Fruit fly (Drosophila melanogaster) whole organism, embryonic: Measurements from ENCODE around the gene Torsin.

Experiments used
- Antp ChIP-seq: fragments of 200-800 bp; sonication (Bioruptor generic); optimal IDR thresholded peaks from 3 replicates; lab custom pipeline; 2016; ENCODE audit warnings: missing biosample characterization, missing genetic modification characterization
- CG10543 ChIP-seq: fragments of 200-800 bp; sonication (Bioruptor generic); optimal IDR thresholded peaks from 3 replicates; lab custom pipeline; 2017; ENCODE audit warnings: missing biosample characterization, mild to moderate bottlenecking, missing genetic modification characterization, moderate library complexity
- CG10565 ChIP-seq: fragments of 200-800 bp; sonication (Bioruptor generic); optimal IDR thresholded peaks from 3 replicates; lab custom pipeline; 2016; ENCODE audit warnings: missing biosample characterization, mild to moderate bottlenecking, missing genetic modification characterization
- CG12769 ChIP-seq: fragments of 200-800 bp; sonication (Bioruptor generic); optimal IDR thresholded peaks from 2 replicates; lab custom pipeline; 2019; ENCODE audit warnings: missing biosample characterization, mild to moderate bottlenecking, missing genetic modification characterization, moderate library complexity
- CG15269 ChIP-seq: fragments of 200-800 bp; sonication (Bioruptor generic); optimal IDR thresholded peaks from 2 replicates; lab custom pipeline; 2018; ENCODE audit warnings: missing biosample characterization, mild to moderate bottlenecking, missing genetic modification characterization, moderate library complexity
- CG1603 ChIP-seq: fragments of 200-800 bp; sonication (Bioruptor generic); optimal IDR thresholded peaks from 2 replicates; lab custom pipeline; 2019; ENCODE audit warnings: missing biosample characterization, mild to moderate bottlenecking, missing genetic modification characterization, moderate library complexity
- CG17802 ChIP-seq: fragments of 200-800 bp; sonication (Bioruptor generic); optimal IDR thresholded peaks from 2 replicates; lab custom pipeline; 2018; ENCODE audit warnings: missing biosample characterization, mild to moderate bottlenecking, missing genetic modification characterization, moderate library complexity
- CG18476 ChIP-seq: fragments of 200-800 bp; sonication (Bioruptor generic); optimal IDR thresholded peaks from 2 replicates; lab custom pipeline; 2016; ENCODE audit warnings: missing biosample characterization, mild to moderate bottlenecking, missing genetic modification characterization
- CG2199 ChIP-seq: fragments of 200-800 bp; sonication (Bioruptor generic); IDR thresholded peaks from 3 replicates; pipeline ENCODE4 v1.3.6; 2022; ENCODE audit warnings: missing biosample characterization, missing genetic modification characterization
- CG3065 ChIP-seq: fragments of 200-800 bp; sonication (Bioruptor generic); optimal IDR thresholded peaks from 2 replicates; lab custom pipeline; 2016; ENCODE audit warnings: missing biosample characterization, missing genetic modification characterization
- CG34224 ChIP-seq: fragments of 200-800 bp; sonication (Bioruptor generic); IDR thresholded peaks from 3 replicates; pipeline ENCODE4 v1.3.6; 2022; ENCODE audit warnings: missing biosample characterization, missing genetic modification characterization; ENCODE audit not compliant: partially characterized antibody
- CG3726 ChIP-seq: fragments of 200-800 bp; sonication (Bioruptor generic); IDR thresholded peaks from 3 replicates; pipeline ENCODE4, ENCODE4 v1.3.6; 2022; ENCODE audit warnings: missing biosample characterization, missing genetic modification characterization
- CG4854 ChIP-seq: fragments of 200-800 bp; sonication (Bioruptor generic); optimal IDR thresholded peaks from 2 replicates; lab custom pipeline; 2016; ENCODE audit warnings: missing biosample characterization, missing genetic modification characterization, inconsistent platforms
- CG6175 ChIP-seq: fragments of 200-800 bp; sonication (Bioruptor generic); IDR thresholded peaks from 3 replicates; pipeline ENCODE4 v1.3.6; 2022; ENCODE audit warnings: missing biosample characterization, missing genetic modification characterization
- CG6254 ChIP-seq: fragments of 200-800 bp; sonication (Bioruptor generic); optimal IDR thresholded peaks from 3 replicates; lab custom pipeline; 2017; ENCODE audit warnings: mild to moderate bottlenecking, missing biosample characterization, missing genetic modification reagents, missing genetic modification characterization
- CG6791 ChIP-seq: fragments of 200-800 bp; sonication (Bioruptor generic); IDR thresholded peaks from 3 replicates; pipeline ENCODE4 v1.3.6; 2022; ENCODE audit warnings: missing biosample characterization, missing genetic modification characterization; ENCODE audit not compliant: partially characterized antibody
- CG8089 ChIP-seq: fragments of 200-800 bp; sonication (Bioruptor generic); optimal IDR thresholded peaks from 3 replicates; lab custom pipeline; 2016; ENCODE audit warnings: missing biosample characterization, missing genetic modification characterization
- CoRest ChIP-seq: fragments of 200-800 bp; sonication (Bioruptor generic); optimal IDR thresholded peaks from 3 replicates; lab custom pipeline; 2018; ENCODE audit warnings: missing biosample characterization, mild to moderate bottlenecking, missing genetic modification characterization, moderate library complexity
- Dll ChIP-seq: fragments of 200-800 bp; sonication (Bioruptor generic); IDR thresholded peaks from 4 replicates; pipeline ENCODE4 v1.3.6; 2022; ENCODE audit warnings: missing biosample characterization, missing genetic modification characterization; ENCODE audit not compliant: partially characterized antibody
- Dp ChIP-seq: fragments of 200-800 bp; sonication (Bioruptor generic); optimal IDR thresholded peaks from 2 replicates; lab custom pipeline; 2018; ENCODE audit warnings: missing biosample characterization, mild to moderate bottlenecking, missing genetic modification characterization, moderate library complexity
- Dref ChIP-seq: fragments of 200-800 bp; sonication (Bioruptor generic); IDR thresholded peaks from 2 replicates; pipeline ENCODE4 v1.3.6; 2022; ENCODE audit warnings: missing biosample characterization, missing genetic modification characterization
- Fer1 ChIP-seq: fragments of 200-800 bp; sonication (Bioruptor generic); optimal IDR thresholded peaks from 2 replicates; lab custom pipeline; 2017; ENCODE audit warnings: missing biosample characterization, mild to moderate bottlenecking, missing genetic modification characterization
- Gsc ChIP-seq: fragments of 200-800 bp; sonication (Bioruptor generic); IDR thresholded peaks from 2 replicates; pipeline ENCODE4 v1.3.6; 2022; ENCODE audit warnings: missing biosample characterization, missing genetic modification characterization
- Med ChIP-seq: fragments of 200-800 bp; sonication (Bioruptor generic); peaks from one replicate; lab custom pipeline; 2016; ENCODE audit warnings: missing biosample characterization, missing genetic modification characterization, mild to moderate bottlenecking, inconsistent platforms, moderate library complexity
- Mes4 ChIP-seq: fragments of 200-800 bp; sonication (Bioruptor generic); optimal IDR thresholded peaks from 2 replicates; lab custom pipeline; 2016; ENCODE audit warnings: missing biosample characterization, missing genetic modification characterization
- Nf-YB ChIP-seq: fragments of 200-800 bp; sonication (Bioruptor generic); optimal IDR thresholded peaks from 3 replicates; lab custom pipeline; 2019; ENCODE audit warnings: missing biosample characterization, mild to moderate bottlenecking, missing genetic modification characterization, moderate library complexity
- Sin3A ChIP-seq: fragments of >200 bp; optimal IDR thresholded peaks from 2 replicates; lab custom pipeline; 2018
- TFAM ChIP-seq: fragments of 200-800 bp; sonication (Bioruptor generic); optimal IDR thresholded peaks from 2 replicates; lab custom pipeline; 2017; ENCODE audit warnings: missing biosample characterization, missing genetic modification characterization, inconsistent platforms
- ac ChIP-seq: fragments of 200-800 bp; sonication (Bioruptor generic); optimal IDR thresholded peaks from 3 replicates; lab custom pipeline; 2017; ENCODE audit warnings: missing biosample characterization, mild to moderate bottlenecking, missing genetic modification characterization
- amos ChIP-seq: fragments of 200-800 bp; sonication (Bioruptor generic); IDR thresholded peaks from 2 replicates; pipeline ENCODE4 v1.3.6; 2022; ENCODE audit warnings: missing biosample characterization, missing genetic modification characterization; ENCODE audit not compliant: partially characterized antibody
- bab2 ChIP-seq: fragments of 200-800 bp; sonication (Bioruptor generic); optimal IDR thresholded peaks from 2 replicates; lab custom pipeline; 2016; ENCODE audit warnings: missing biosample characterization, missing genetic modification characterization
- bsh ChIP-seq, 2 experiments: fragments of 200-800 bp; sonication (Bioruptor generic); optimal IDR thresholded peaks; 2 replicates each; lab custom pipeline; 2017 to 2018; ENCODE audit warnings: mild to moderate bottlenecking in 2 of 2, missing biosample characterization in 2 of 2, missing genetic modification characterization in 2 of 2, moderate library complexity in 1 of 2
- ci ChIP-seq: fragments of 200-800 bp; sonication (Bioruptor generic); IDR thresholded peaks from 3 replicates; pipeline ENCODE4 v1.3.6; 2022; ENCODE audit warnings: missing biosample characterization, missing genetic modification characterization
- dmrt99B ChIP-seq: fragments of 200-800 bp; sonication (Bioruptor generic); optimal IDR thresholded peaks from 2 replicates; lab custom pipeline; 2018; ENCODE audit warnings: missing biosample characterization, mild to moderate bottlenecking, missing genetic modification characterization, moderate library complexity
- ewg ChIP-seq: fragments of 200-800 bp; sonication (Bioruptor generic); optimal IDR thresholded peaks from 3 replicates; lab custom pipeline; 2017; ENCODE audit warnings: mild to moderate bottlenecking, missing biosample characterization, missing genetic modification reagents, missing genetic modification characterization
- ftz-f1 ChIP-seq: fragments of 200-800 bp; sonication (Bioruptor generic); optimal IDR thresholded peaks from 2 replicates; lab custom pipeline; 2016; ENCODE audit warnings: missing biosample characterization, missing genetic modification characterization
- lab ChIP-seq: fragments of 200-800 bp; sonication (Bioruptor generic); optimal IDR thresholded peaks from 3 replicates; lab custom pipeline; 2017; ENCODE audit warnings: missing biosample characterization, missing genetic modification characterization, mild to moderate bottlenecking, moderate library complexity, missing genetic modification reagents
- lov ChIP-seq, 2 experiments: fragments of 200-800 bp in 1 of 2; fragments of >200 bp in 1 of 2; sonication (Bioruptor generic) in 1 of 2; IDR thresholded peaks in 1 of 2; optimal IDR thresholded peaks in 1 of 2; 2 replicates in 1 of 2; 3 replicates in 1 of 2; pipeline versions ENCODE4 v1.3.6 to Lab custom; 2017 to 2022; ENCODE audit warnings: missing biosample characterization in 1 of 2, missing genetic modification characterization in 1 of 2
- luna ChIP-seq: fragments of 200-800 bp; sonication (Bioruptor generic); optimal IDR thresholded peaks from 2 replicates; lab custom pipeline; 2016; ENCODE audit warnings: missing biosample characterization, missing genetic modification characterization
- mld ChIP-seq: fragments of 200-800 bp; sonication (Bioruptor generic); IDR thresholded peaks from 3 replicates; pipeline ENCODE4 v1.3.6; 2022; ENCODE audit warnings: missing biosample characterization, missing genetic modification characterization; ENCODE audit not compliant: partially characterized antibody
- nau ChIP-seq: fragments of 200-800 bp; sonication (Bioruptor generic); optimal IDR thresholded peaks from 3 replicates; lab custom pipeline; 2017; ENCODE audit warnings: missing biosample characterization, mild to moderate bottlenecking, missing genetic modification characterization, missing genetic modification reagents
- nerfin-1 ChIP-seq: fragments of 200-800 bp; sonication (Bioruptor generic); optimal IDR thresholded peaks from 3 replicates; lab custom pipeline; 2019; ENCODE audit warnings: missing biosample characterization, mild to moderate bottlenecking, missing genetic modification characterization, moderate library complexity
- nom ChIP-seq: fragments of 200-800 bp; sonication (Bioruptor generic); optimal IDR thresholded peaks from 2 replicates; lab custom pipeline; 2017; ENCODE audit warnings: missing biosample characterization, missing genetic modification characterization, mild to moderate bottlenecking, moderate library complexity, missing genetic modification reagents
- oc ChIP-seq: fragments of 200-800 bp; sonication (Bioruptor generic); optimal IDR thresholded peaks from 2 replicates; lab custom pipeline; 2018; ENCODE audit warnings: missing biosample characterization, mild to moderate bottlenecking, missing genetic modification characterization, moderate library complexity
- pita ChIP-seq: fragments of 200-800 bp; sonication (Bioruptor generic); optimal IDR thresholded peaks from 2 replicates; lab custom pipeline; 2017; ENCODE audit warnings: missing biosample characterization, mild to moderate bottlenecking, missing genetic modification characterization
- unc-4 ChIP-seq: fragments of 200-800 bp; sonication (Bioruptor generic); IDR thresholded peaks from 2 replicates; pipeline ENCODE4 v1.3.6; 2022; ENCODE audit warnings: missing biosample characterization, missing genetic modification characterization; ENCODE audit not compliant: partially characterized antibody
- wdn ChIP-seq: fragments of 200-800 bp; sonication (Bioruptor generic); IDR thresholded peaks from 2 replicates; pipeline ENCODE4 v1.3.6; 2022; ENCODE audit warnings: missing biosample characterization, missing genetic modification characterization
- zfh2 ChIP-seq: fragments of 200-800 bp; sonication (Bioruptor generic); optimal IDR thresholded peaks from 2 replicates; lab custom pipeline; 2016; ENCODE audit warnings: missing biosample characterization, missing genetic modification characterization

The Torsin gene

dm6 chrX:4635856-4636486 is 13.9 kb downstream of the Torsin start, which contains the start of the genes Alms1a and pon (continued):
- TF ChIP-seq CG18476 (GFP tag; lab: Kevin White, UChicago) (no peak), CG4854 (GFP tag; lab: Kevin White, UChicago) (no peak), nom (GFP tag; lab: Kevin White, UChicago) (no peak), ac (no peak), CG6175 (GFP tag; lab: Robert Waterston, UW) (no peak), luna (GFP tag; lab: Kevin White, UChicago) (no peak), TFAM (GFP tag; lab: Kevin White, UChicago) (no peak), Dref (GFP tag; lab: Robert Waterston, UW) (peak; percentile 71), amos (peak; percentile 77; the same call in 1 of the 2 replicates), Dp (GFP tag; lab: Kevin White, UChicago) (peak; percentile 71), nerfin-1 (tag; lab: Kevin White, UChicago) (no peak), CG10565 (GFP tag; lab: Kevin White, UChicago) (no peak), Gsc (GFP tag; lab: Robert Waterston, UW) (no peak), CG2199 (no peak), unc-4 (GFP tag; lab: Robert Waterston, UW) (peak; percentile 79), ewg (no peak), dmrt99B (tag; lab: Kevin White, UChicago) (no peak), ftz-f1 (GFP tag; lab: Kevin White, UChicago) (no peak), pita (GFP tag; lab: Kevin White, UChicago) (no peak), bsh (GFP tag; optimal IDR thresholded peaks at IDR 0.05; lab: Kevin White, UChicago) (no peak), Mes4 (GFP tag; lab: Kevin White, UChicago) (no peak), CG10543 (GFP tag; lab: Kevin White, UChicago) (no peak), CG34224 (GFP tag; lab: Robert Waterston, UW) (peak; percentile 95), lab (GFP tag; lab: Kevin White, UChicago) (no peak), CG3726 (no peak), Fer1 (GFP tag; lab: Kevin White, UChicago) (no peak), CG6791 (GFP tag; lab: Robert Waterston, UW) (peak; percentile 94), Sin3A (lab: Kevin White, UChicago) (no peak), oc (tag; lab: Kevin White, UChicago) (no peak), ci (GFP tag; lab: Robert Waterston, UW) (no peak), zfh2 (GFP tag; lab: Kevin White, UChicago) (no peak), mld (GFP tag; lab: Robert Waterston, UW) (peak; percentile 90), CG15269 (no peak), CG1603 (no peak), wdn (GFP tag; lab: Robert Waterston, UW) (no peak), CG12769 (tag; lab: Kevin White, UChicago) (no peak), CG3065 (GFP tag; lab: Kevin White, UChicago) (no peak), CG17802 (tag; lab: Kevin White, UChicago) (no peak), CG6254 (GFP tag; lab: Kevin White, UChicago) (no peak), CoRest (no peak), Antp (GFP tag; lab: Kevin White, UChicago) (no peak), lov (optimal IDR thresholded peaks at IDR 0.05; lab: Kevin White, UChicago) (no peak), lov (GFP tag; IDR thresholded peaks at IDR 0.05; lab: Robert Waterston, UW) (no peak), nau (no peak), Dll (GFP tag; lab: Robert Waterston, UW) (peak; percentile 85), CG8089 (GFP tag; lab: Kevin White, UChicago) (no peak), Nf-YB (GFP tag; lab: Kevin White, UChicago) (no peak), bab2 (no peak), Med (GFP tag; lab: Kevin White, UChicago) (peak; percentile 23)
